Worm (Caenorhabditis elegans) whole organism, L3 larva: Measurements from ENCODE around the gene efr-3.

Source experiments
- R02D3.7 ChIP-seq: fragments of 150-350 bp; optimal IDR thresholded peaks from 2 replicates; lab custom pipeline; 2014; ENCODE audit warnings: missing biosample characterization, missing genetic modification characterization
- ZK546.5 ChIP-seq: sonication (generic microtip); optimal IDR thresholded peaks from 2 replicates; lab custom pipeline; 2017; ENCODE audit warnings: missing biosample characterization, missing genetic modification characterization
- aly-2 ChIP-seq: fragments of 150-350 bp; optimal IDR thresholded peaks from 2 replicates; lab custom pipeline; 2014; ENCODE audit warnings: missing biosample characterization, missing genetic modification characterization
- ama-1 ChIP-seq: fragments of 150-350 bp; optimal IDR thresholded peaks from 2 replicates; lab custom pipeline; 2018
- ceh-16 ChIP-seq: sonication (generic microtip); optimal IDR thresholded peaks from 2 replicates; lab custom pipeline; 2017; ENCODE audit warnings: missing biosample characterization, missing genetic modification characterization
- ceh-28 ChIP-seq: fragments of 150-350 bp; optimal IDR thresholded peaks from 2 replicates; lab custom pipeline; 2014; ENCODE audit warnings: missing biosample characterization, missing genetic modification reagents, missing genetic modification characterization
- ceh-82 ChIP-seq: fragments of 150-350 bp; optimal IDR thresholded peaks from 2 replicates; lab custom pipeline; 2014; ENCODE audit warnings: missing biosample characterization, missing genetic modification characterization
- ceh-9 ChIP-seq: sonication (generic microtip); optimal IDR thresholded peaks from 2 replicates; lab custom pipeline; 2018; ENCODE audit warnings: missing biosample characterization, missing genetic modification characterization
- daf-12 ChIP-seq: fragments of 150-350 bp; optimal IDR thresholded peaks from 2 replicates; lab custom pipeline; 2014; ENCODE audit warnings: missing biosample characterization, missing genetic modification reagents, missing genetic modification characterization
- egl-27 ChIP-seq: sonication (generic microtip); optimal IDR thresholded peaks from 4 replicates; lab custom pipeline; 2017; ENCODE audit warnings: missing biosample characterization, missing genetic modification reagents, missing genetic modification characterization
- egl-5 ChIP-seq: fragments of 150-350 bp; optimal IDR thresholded peaks from 2 replicates; lab custom pipeline; 2017; ENCODE audit warnings: missing biosample characterization, missing genetic modification reagents, missing genetic modification characterization, inconsistent platforms
- elt-1 ChIP-seq: fragments of 150-350 bp; optimal IDR thresholded peaks from 2 replicates; lab custom pipeline; 2014; ENCODE audit warnings: missing biosample characterization, missing genetic modification characterization
- elt-2 ChIP-seq: sonication (generic microtip); optimal IDR thresholded peaks from 2 replicates; lab custom pipeline; 2016; ENCODE audit warnings: missing genetic modification reagents, mild to moderate bottlenecking, missing genetic modification characterization, missing compliant biosample characterization
- elt-3 ChIP-seq, 3 experiments: fragments of 150-350 bp in 1 of 3; sonication (generic microtip) in 2 of 3; optimal IDR thresholded peaks; 2 replicates in 2 of 3; 4 replicates in 1 of 3; lab custom pipeline; 2014 to 2017; ENCODE audit warnings: missing biosample characterization in 3 of 3, missing genetic modification characterization in 3 of 3
- eor-1 ChIP-seq, 2 experiments: fragments of 150-350 bp; optimal IDR thresholded peaks; 2 replicates each; lab custom pipeline; 2014 to 2018; ENCODE audit warnings: missing biosample characterization in 2 of 2, missing genetic modification characterization in 2 of 2
- fkh-10 ChIP-seq: sonication (generic microtip); optimal IDR thresholded peaks from 2 replicates; lab custom pipeline; 2017; ENCODE audit warnings: missing biosample characterization, missing genetic modification reagents, missing genetic modification characterization
- fkh-2 ChIP-seq: fragments of 150-350 bp; optimal IDR thresholded peaks from 2 replicates; lab custom pipeline; 2014; ENCODE audit warnings: missing biosample characterization, missing genetic modification reagents, missing genetic modification characterization
- fos-1 ChIP-seq: fragments of 150-350 bp; optimal IDR thresholded peaks from 2 replicates; lab custom pipeline; 2014; ENCODE audit warnings: missing biosample characterization, missing genetic modification characterization
- hmg-11 ChIP-seq: sonication (generic microtip); optimal IDR thresholded peaks from 2 replicates; lab custom pipeline; 2016; ENCODE audit warnings: missing genetic modification characterization, missing compliant biosample characterization
- jun-1 ChIP-seq: fragments of 150-350 bp; optimal IDR thresholded peaks from 2 replicates; lab custom pipeline; 2014; ENCODE audit warnings: missing biosample characterization, missing genetic modification reagents, missing genetic modification characterization
- lin-15B ChIP-seq: fragments of 150-350 bp; optimal IDR thresholded peaks from 2 replicates; lab custom pipeline; 2014; ENCODE audit warnings: missing biosample characterization, missing genetic modification characterization
- lin-39 ChIP-seq: fragments of 150-350 bp; optimal IDR thresholded peaks from 2 replicates; lab custom pipeline; 2018; ENCODE audit warnings: missing biosample characterization, missing genetic modification reagents, missing genetic modification characterization
- lsy-12 ChIP-seq: sonication (generic microtip); optimal IDR thresholded peaks from 2 replicates; lab custom pipeline; 2016; ENCODE audit warnings: mild to moderate bottlenecking, missing genetic modification characterization, missing compliant biosample characterization
- mdl-1 ChIP-seq: fragments of 150-350 bp; optimal IDR thresholded peaks from 2 replicates; lab custom pipeline; 2014; ENCODE audit warnings: missing biosample characterization, missing genetic modification characterization
- mml-1 ChIP-seq: fragments of 150-350 bp; sonication (generic microtip); optimal IDR thresholded peaks from 3 replicates; lab custom pipeline; 2014; ENCODE audit warnings: missing biosample characterization, missing genetic modification characterization
- nfya-1 ChIP-seq: sonication (generic microtip); optimal IDR thresholded peaks from 2 replicates; lab custom pipeline; 2017; ENCODE audit warnings: missing genetic modification characterization, mild to moderate bottlenecking, missing compliant biosample characterization, antibody characterized with exemption, moderate library complexity; ENCODE audit not compliant: insufficient read depth
- nhr-11 ChIP-seq: fragments of 150-350 bp; optimal IDR thresholded peaks from 2 replicates; lab custom pipeline; 2014; ENCODE audit warnings: missing biosample characterization, missing genetic modification characterization
- nhr-12 ChIP-seq: fragments of 150-350 bp; optimal IDR thresholded peaks from 2 replicates; lab custom pipeline; 2014; ENCODE audit warnings: missing biosample characterization, missing genetic modification characterization
- nhr-23 ChIP-seq: fragments of 150-350 bp; optimal IDR thresholded peaks from 2 replicates; lab custom pipeline; 2014; ENCODE audit warnings: missing biosample characterization, missing genetic modification reagents, missing genetic modification characterization
- nhr-237 ChIP-seq: fragments of 150-350 bp; optimal IDR thresholded peaks from 2 replicates; lab custom pipeline; 2014; ENCODE audit warnings: missing biosample characterization, missing genetic modification characterization
- nhr-25 ChIP-seq: sonication (generic microtip); optimal IDR thresholded peaks from 2 replicates; lab custom pipeline; 2017; ENCODE audit warnings: missing biosample characterization, missing genetic modification characterization
- nhr-28 ChIP-seq: fragments of 150-350 bp; optimal IDR thresholded peaks from 2 replicates; lab custom pipeline; 2014; ENCODE audit warnings: missing biosample characterization, missing genetic modification characterization
- nhr-43 ChIP-seq: sonication (generic microtip); optimal IDR thresholded peaks from 2 replicates; lab custom pipeline; 2016; ENCODE audit warnings: mild to moderate bottlenecking, missing genetic modification characterization, missing compliant biosample characterization; ENCODE audit not compliant: poor library complexity, severe bottlenecking
- nhr-67 ChIP-seq: fragments of 150-350 bp; optimal IDR thresholded peaks from 2 replicates; lab custom pipeline; 2014; ENCODE audit warnings: missing biosample characterization, missing genetic modification characterization
- nhr-76 ChIP-seq: fragments of 150-350 bp; sonication (generic microtip); optimal IDR thresholded peaks from 5 replicates; lab custom pipeline; 2014; ENCODE audit warnings: missing biosample characterization, missing genetic modification characterization
- nhr-77 ChIP-seq: fragments of 150-350 bp; optimal IDR thresholded peaks from 2 replicates; lab custom pipeline; 2014; ENCODE audit warnings: missing biosample characterization, missing genetic modification characterization
- pha-4 ChIP-seq: fragments of 150-350 bp; optimal IDR thresholded peaks from 2 replicates; lab custom pipeline; 2014; ENCODE audit warnings: missing biosample characterization, missing genetic modification reagents, missing genetic modification characterization
- pqm-1 ChIP-seq: fragments of 150-350 bp; optimal IDR thresholded peaks from 2 replicates; lab custom pipeline; 2017; ENCODE audit warnings: missing biosample characterization, missing genetic modification characterization, inconsistent platforms
- sea-2 ChIP-seq: fragments of 150-350 bp; sonication (generic microtip); optimal IDR thresholded peaks from 4 replicates; lab custom pipeline; 2014; ENCODE audit warnings: missing biosample characterization, missing genetic modification reagents, missing genetic modification characterization
- skn-1 ChIP-seq: fragments of 150-350 bp; optimal IDR thresholded peaks from 2 replicates; lab custom pipeline; 2014; ENCODE audit warnings: missing biosample characterization, missing genetic modification characterization
- snpc-4 ChIP-seq: fragments of 150-350 bp; optimal IDR thresholded peaks from 2 replicates; lab custom pipeline; 2014; ENCODE audit warnings: missing biosample characterization, missing genetic modification characterization
- tbx-2 ChIP-seq: sonication (generic microtip); optimal IDR thresholded peaks from 2 replicates; lab custom pipeline; 2016; ENCODE audit warnings: mild to moderate bottlenecking, missing genetic modification characterization, missing compliant biosample characterization
- unc-39 ChIP-seq: sonication (generic microtip); optimal IDR thresholded peaks from 4 replicates; lab custom pipeline; 2017; ENCODE audit warnings: missing biosample characterization, missing genetic modification characterization
- unc-62 ChIP-seq: fragments of 150-350 bp; sonication (generic microtip); optimal IDR thresholded peaks from 4 replicates; lab custom pipeline; 2014; ENCODE audit warnings: missing biosample characterization, missing genetic modification reagents, missing genetic modification characterization
- zag-1 ChIP-seq: fragments of 150-350 bp; optimal IDR thresholded peaks from 2 replicates; lab custom pipeline; 2014; ENCODE audit warnings: missing biosample characterization, missing genetic modification characterization
- ztf-11 ChIP-seq: fragments of 150-350 bp; optimal IDR thresholded peaks from 2 replicates; lab custom pipeline; 2014; ENCODE audit warnings: missing biosample characterization, missing genetic modification characterization
- ztf-4 ChIP-seq: fragments of 150-350 bp; optimal IDR thresholded peaks from 2 replicates; lab custom pipeline; 2014; ENCODE audit warnings: missing biosample characterization, missing genetic modification characterization

The efr-3 gene

ce11 chrII:6333887-6334286 lies 12.9 kb upstream of the efr-3 start, which contains the start of gene ttc-39B:
Gene ttc-39B (minus strand): TSS chrII:6333987.
- TF ChIP-seq egl-27, result no peak
- TF ChIP-seq snpc-4 (tag; lab: Kevin White, UChicago), result no peak
- TF ChIP-seq daf-12 (tag; lab: Kevin White, UChicago), result no peak
- no peak for TF ChIP-seq nhr-11
- no peak for TF ChIP-seq tbx-2 (tag; lab: Kevin White, UChicago)
- TF ChIP-seq ceh-16 (tag; lab: Kevin White, UChicago), result no peak
- no peak for TF ChIP-seq lsy-12 (tag; lab: Kevin White, UChicago)
- TF ChIP-seq lin-39 (tag; lab: Kevin White, UChicago), result no peak
- no peak for TF ChIP-seq nhr-77
- TF ChIP-seq ama-1 (lab: Kevin White, UChicago), result no peak
- no peak for TF ChIP-seq nhr-237 (tag; lab: Kevin White, UChicago)
- no peak for TF ChIP-seq nhr-12
- TF ChIP-seq skn-1 (tag; lab: Kevin White, UChicago), result no peak
- TF ChIP-seq zag-1 (tag; lab: Kevin White, UChicago), result no peak
- no peak for TF ChIP-seq unc-39
- no peak for TF ChIP-seq ztf-11 (tag; lab: Kevin White, UChicago)
- TF ChIP-seq elt-2 (tag; lab: Kevin White, UChicago), result no peak

- TF ChIP-seq pha-4 (tag; lab: Kevin White, UChicago) (peak; percentile 94), ceh-28 (tag; lab: Kevin White, UChicago) (peak; percentile 68), ceh-9 (tag; lab: Kevin White, UChicago) (no peak), daf-12 (tag; lab: Kevin White, UChicago) (no peak), fkh-2 (tag; lab: Kevin White, UChicago) (no peak), nhr-43 (tag; lab: Kevin White, UChicago) (peak; percentile 78), snpc-4 (tag; lab: Kevin White, UChicago) (peak; percentile 94), nhr-67 (no peak), lsy-12 (tag; lab: Kevin White, UChicago) (peak; percentile 86), elt-1 (tag; lab: Kevin White, UChicago) (peak; percentile 78), aly-2 (no peak), nhr-76 (tag; lab: Kevin White, UChicago) (no peak), egl-27 (peak; percentile 60), ztf-4 (tag; lab: Kevin White, UChicago) (peak; percentile 68), hmg-11 (tag; lab: Kevin White, UChicago) (peak; percentile 96), zag-1 (tag; lab: Kevin White, UChicago) (peak; percentile 27), nhr-25 (tag; lab: Kevin White, UChicago) (peak; percentile 98), jun-1 (tag; lab: Kevin White, UChicago) (peak; percentile 90), nhr-23 (tag; lab: Kevin White, UChicago) (peak; percentile 89), lin-39 (tag; lab: Kevin White, UChicago) (peak; percentile 93), unc-39 (no peak), skn-1 (tag; lab: Kevin White, UChicago) (peak; percentile 49), pqm-1 (tag; lab: Kevin White, UChicago) (peak; percentile 42), sea-2 (GFP tag; lab: Kevin White, UChicago) (no peak), fkh-10 (GFP tag; lab: Kevin White, UChicago) (peak; percentile 64), nfya-1 (tag; lab: Kevin White, UChicago) (peak; percentile 94), mdl-1 (tag; lab: Kevin White, UChicago) (peak; percentile 72), mml-1 (tag; lab: Kevin White, UChicago) (no peak), fos-1 (tag; lab: Kevin White, UChicago) (no peak), elt-2 (tag; lab: Kevin White, UChicago) (peak; percentile 84), egl-5 (tag; lab: Kevin White, UChicago) (peak; percentile 86), nhr-77 (no peak), lin-15B (peak; percentile 91), nhr-237 (tag; lab: Kevin White, UChicago) (no peak), ceh-82 (tag; lab: Kevin White, UChicago) (peak; percentile 75), elt-3 (tag; optimal IDR thresholded peaks at IDR 0.05; lab: Kevin White, UChicago) (peak in 1 of 3 experiments; percentile 55), eor-1 (tag; optimal IDR thresholded peaks at IDR 0.05; lab: Kevin White, UChicago) (no peak), nhr-28 (no peak), unc-62 (GFP tag; lab: Kevin White, UChicago) (peak; percentile 46), nhr-11 (peak; percentile 80), ceh-16 (tag; lab: Kevin White, UChicago) (no peak), nhr-12 (no peak), tbx-2 (tag; lab: Kevin White, UChicago) (peak; percentile 91), ztf-11 (tag; lab: Kevin White, UChicago) (no peak), ama-1 (lab: Kevin White, UChicago) (peak; percentile 54), ZK546.5 (tag; lab: Kevin White, UChicago) (no peak), R02D3.7 (tag; lab: Kevin White, UChicago) (peak; percentile 75)
- TF ChIP-seq, all 47 proteins: peak for 29
Observed at ce11 chrII:6331222-6331830, 10.4 kb upstream of the efr-3 start, which contains the start of gene set-4. Gene set-4 (minus strand): TSS chrII:6331341.
